Worm (Caenorhabditis elegans) whole organism, young adult: Measurements from ENCODE around the gene Y54G2A.32.
A peak's percentile ranks its signal among the peaks of the same experiment; 100 is the strongest.
"Not testable (repeated sequence)": the region's sequence is repeated elsewhere in the genome, so short reads cannot be mapped to it uniquely, and the experiment has no call there.

Experiments
- B0035.1 ChIP-seq: sonication (generic microtip); optimal IDR thresholded peaks from 2 replicates; lab custom pipeline; 2016; ENCODE audit warnings: missing genetic modification characterization, mild to moderate bottlenecking, missing compliant biosample characterization, missing genotype, missing genetic modification reagents
- B0261.1 ChIP-seq: sonication (generic microtip); optimal IDR thresholded peaks from 2 replicates; lab custom pipeline; 2016; ENCODE audit warnings: mild to moderate bottlenecking, missing genetic modification characterization, moderate library complexity, missing compliant biosample characterization
- C17E4.6 ChIP-seq: fragments of 200-800 bp; sonication (Bioruptor generic); IDR thresholded peaks from 2 replicates; pipeline ENCODE4 v1.3.6; 2022; ENCODE audit warnings: missing genetic modification reagents, missing genetic modification characterization, missing compliant biosample characterization
- F23B12.7 ChIP-seq: sonication (generic microtip); optimal IDR thresholded peaks from 2 replicates; lab custom pipeline; 2017; ENCODE audit warnings: missing genetic modification characterization, mild to moderate bottlenecking, missing compliant biosample characterization, antibody characterized with exemption, moderate library complexity; ENCODE audit not compliant: insufficient read depth
- F39B2.1 ChIP-seq: fragments of 200-800 bp; sonication (Bioruptor generic); IDR thresholded peaks from 2 replicates; pipeline ENCODE4 v1.3.6; 2022; ENCODE audit warnings: missing genetic modification reagents, missing genetic modification characterization, missing compliant biosample characterization
- F49E8.2 ChIP-seq: sonication (generic microtip); optimal IDR thresholded peaks from 3 replicates; lab custom pipeline; 2017; ENCODE audit warnings: missing genetic modification characterization, mild to moderate bottlenecking, missing compliant biosample characterization, antibody characterized with exemption, moderate library complexity; ENCODE audit not compliant: insufficient read depth
- F52B5.7 ChIP-seq: sonication (generic microtip); optimal IDR thresholded peaks from 2 replicates; lab custom pipeline; 2016; ENCODE audit warnings: mild to moderate bottlenecking, missing genetic modification characterization, missing compliant biosample characterization
- F57C9.4 ChIP-seq: sonication (generic microtip); optimal IDR thresholded peaks from 2 replicates; lab custom pipeline; 2017; ENCODE audit warnings: mild to moderate bottlenecking, missing genetic modification characterization, missing compliant biosample characterization
- Y53F4B.3 ChIP-seq: fragments of 200-800 bp; sonication (Bioruptor generic); IDR thresholded peaks from 2 replicates; pipeline ENCODE4 v1.3.6; 2022; ENCODE audit warnings: missing genetic modification reagents, missing genetic modification characterization, missing compliant biosample characterization
- aptf-3 ChIP-seq: fragments of 200-800 bp; sonication (Bioruptor generic); IDR thresholded peaks from 2 replicates; pipeline ENCODE4 v1.3.6; 2022; ENCODE audit warnings: missing genetic modification characterization, missing compliant biosample characterization
- athp-1 ChIP-seq: sonication (generic microtip); optimal IDR thresholded peaks from 2 replicates; lab custom pipeline; 2017; ENCODE audit warnings: mild to moderate bottlenecking, missing genetic modification characterization, missing compliant biosample characterization
- cebp-2 ChIP-seq: fragments of 200-800 bp; sonication (Bioruptor generic); IDR thresholded peaks from 2 replicates; pipeline ENCODE4 v1.3.6; 2022; ENCODE audit warnings: missing genetic modification characterization, missing compliant biosample characterization
- ceh-100 ChIP-seq: fragments of 200-800 bp; sonication (Bioruptor generic); IDR thresholded peaks from 2 replicates; pipeline ENCODE4 v1.3.6; 2022; ENCODE audit warnings: missing genetic modification reagents, missing genetic modification characterization, missing compliant biosample characterization
- efl-1 ChIP-seq: fragments of 150-350 bp; optimal IDR thresholded peaks from 2 replicates; lab custom pipeline; 2014; ENCODE audit warnings: missing biosample characterization, missing genetic modification reagents, missing genetic modification characterization
- ets-4 ChIP-seq: fragments of 200-800 bp; sonication (Bioruptor generic); optimal IDR thresholded peaks from 2 replicates; lab custom pipeline; 2018; ENCODE audit warnings: mild to moderate bottlenecking, missing genetic modification characterization, missing compliant biosample characterization
- gei-17 ChIP-seq: fragments of 200-800 bp; sonication (Bioruptor generic); optimal IDR thresholded peaks from 2 replicates; lab custom pipeline; 2018; ENCODE audit warnings: mild to moderate bottlenecking, missing genetic modification characterization, missing compliant biosample characterization
- him-1 ChIP-seq: sonication (generic microtip); optimal IDR thresholded peaks from 2 replicates; lab custom pipeline; 2016; ENCODE audit warnings: missing genotype, missing genetic modification reagents, missing genetic modification characterization, missing compliant biosample characterization
- hlh-12 ChIP-seq: sonication (generic microtip); optimal IDR thresholded peaks from 2 replicates; lab custom pipeline; 2016; ENCODE audit warnings: missing genetic modification characterization, missing compliant biosample characterization
- hmg-20 ChIP-seq: fragments of 200-800 bp; sonication (Bioruptor generic); IDR thresholded peaks from 2 replicates; pipeline ENCODE4 v1.3.6; 2022; ENCODE audit warnings: missing genetic modification reagents, missing genetic modification characterization, missing compliant biosample characterization
- hsf-1 ChIP-seq: fragments of 200-800 bp; sonication (Bioruptor generic); IDR thresholded peaks from 2 replicates; pipeline ENCODE4 v1.3.6; 2022; ENCODE audit warnings: missing genetic modification reagents, missing genetic modification characterization, missing compliant biosample characterization
- lag-1 ChIP-seq: fragments of 200-800 bp; sonication (Bioruptor generic); IDR thresholded peaks from 2 replicates; pipeline ENCODE4 v1.3.6; 2022; ENCODE audit warnings: missing genetic modification reagents, missing genetic modification characterization, missing compliant biosample characterization
- let-526 ChIP-seq: fragments of 200-800 bp; sonication (Bioruptor generic); IDR thresholded peaks from 2 replicates; pipeline ENCODE4 v1.3.6; 2022; ENCODE audit warnings: missing genetic modification reagents, missing genetic modification characterization, missing compliant biosample characterization
- let-607 ChIP-seq, 2 experiments: fragments of 200-800 bp in 1 of 2; sonication (Bioruptor generic) in 1 of 2; sonication (generic microtip) in 1 of 2; optimal IDR thresholded peaks; 2 replicates each; lab custom pipeline; 2016 to 2018; ENCODE audit warnings: mild to moderate bottlenecking in 2 of 2, missing compliant biosample characterization in 2 of 2, missing genetic modification characterization in 2 of 2, moderate library complexity in 2 of 2, missing genotype in 1 of 2
- lin-54 ChIP-seq: fragments of 200-800 bp; sonication (Bioruptor generic); optimal IDR thresholded peaks from 2 replicates; lab custom pipeline; 2018; ENCODE audit warnings: mild to moderate bottlenecking, missing genetic modification characterization, missing compliant biosample characterization
- lsl-1 ChIP-seq: fragments of 200-800 bp; sonication (Bioruptor generic); optimal IDR thresholded peaks from 2 replicates; lab custom pipeline; 2018; ENCODE audit warnings: mild to moderate bottlenecking, missing genetic modification characterization, moderate library complexity, missing compliant biosample characterization
- lsy-27 ChIP-seq: sonication (generic microtip); optimal IDR thresholded peaks from 2 replicates; lab custom pipeline; 2017; ENCODE audit warnings: missing genetic modification characterization, mild to moderate bottlenecking, missing compliant biosample characterization, antibody characterized with exemption, missing genotype, borderline replicate concordance; ENCODE audit not compliant: insufficient read depth
- mcd-1 ChIP-seq: fragments of 200-800 bp; sonication (Bioruptor generic); IDR thresholded peaks from 2 replicates; pipeline ENCODE4 v1.3.6; 2022; ENCODE audit warnings: missing genetic modification reagents, missing genetic modification characterization, missing compliant biosample characterization
- mxl-1 ChIP-seq: sonication (generic microtip); optimal IDR thresholded peaks from 2 replicates; lab custom pipeline; 2016; ENCODE audit warnings: missing genetic modification characterization, missing compliant biosample characterization
- nfya-2 ChIP-seq: fragments of 200-800 bp; sonication (Bioruptor generic); IDR thresholded peaks from 2 replicates; pipeline ENCODE4 v1.3.6; 2022; ENCODE audit warnings: missing genetic modification reagents, missing genetic modification characterization, missing compliant biosample characterization
- nfyb-1 ChIP-seq: fragments of 200-800 bp; sonication (Bioruptor generic); IDR thresholded peaks from 2 replicates; pipeline ENCODE4 v1.3.6; 2022; ENCODE audit warnings: missing genetic modification reagents, missing genetic modification characterization, missing compliant biosample characterization
- nhr-120 ChIP-seq: fragments of 200-800 bp; sonication (Bioruptor generic); IDR thresholded peaks from 2 replicates; pipeline ENCODE4 v1.3.6; 2022; ENCODE audit warnings: missing genetic modification characterization, missing compliant biosample characterization
- nhr-27 ChIP-seq: fragments of 200-800 bp; sonication (Bioruptor generic); optimal IDR thresholded peaks from 2 replicates; lab custom pipeline; 2018; ENCODE audit warnings: mild to moderate bottlenecking, missing genetic modification characterization, moderate library complexity, missing compliant biosample characterization
- nhr-80 ChIP-seq: sonication (generic microtip); optimal IDR thresholded peaks from 2 replicates; lab custom pipeline; 2016; ENCODE audit warnings: missing genetic modification characterization, missing compliant biosample characterization
- pbrm-1 ChIP-seq: fragments of 200-800 bp; sonication (Bioruptor generic); IDR thresholded peaks from 2 replicates; pipeline ENCODE4 v1.3.6; 2022; ENCODE audit warnings: missing genetic modification reagents, missing genetic modification characterization, missing compliant biosample characterization
- rcor-1 ChIP-seq: fragments of 200-800 bp; sonication (Bioruptor generic); IDR thresholded peaks from 2 replicates; pipeline ENCODE4 v1.3.6; 2022; ENCODE audit warnings: missing genetic modification reagents, missing genetic modification characterization, missing compliant biosample characterization
- repo-1 ChIP-seq: sonication (generic microtip); optimal IDR thresholded peaks from 2 replicates; lab custom pipeline; 2017; ENCODE audit warnings: mild to moderate bottlenecking, missing genetic modification characterization, missing compliant biosample characterization
- rpc-1 ChIP-seq, 2 experiments: fragments of 150-350 bp in 1 of 2; sonication (generic microtip) in 1 of 2; optimal IDR thresholded peaks; 2 replicates each; lab custom pipeline; 2014 to 2018; ENCODE audit warnings: missing biosample characterization in 1 of 2, missing genetic modification characterization in 1 of 2, missing genetic modification reagents in 1 of 2, missing genotype in 1 of 2
- sdz-38 ChIP-seq: sonication (generic microtip); optimal IDR thresholded peaks from 2 replicates; lab custom pipeline; 2016; ENCODE audit warnings: missing genotype, missing genetic modification characterization, missing compliant biosample characterization
- snpc-1.3 ChIP-seq: sonication (generic microtip); optimal IDR thresholded peaks from 2 replicates; lab custom pipeline; 2017; ENCODE audit warnings: missing genetic modification characterization, mild to moderate bottlenecking, missing compliant biosample characterization, antibody characterized with exemption, moderate library complexity, missing genotype, missing genetic modification reagents; ENCODE audit not compliant: insufficient read depth
- tbp1 ChIP-seq: fragments of 200-800 bp; sonication (Bioruptor generic); optimal IDR thresholded peaks from 2 replicates; lab custom pipeline; 2018; ENCODE audit warnings: mild to moderate bottlenecking, missing genetic modification characterization, missing compliant biosample characterization
- tbx-9 ChIP-seq: sonication (generic microtip); optimal IDR thresholded peaks from 2 replicates; lab custom pipeline; 2016; ENCODE audit warnings: borderline replicate concordance, missing genetic modification characterization, inconsistent platforms, missing compliant biosample characterization
- unc-62 ChIP-seq: fragments of 150-350 bp; optimal IDR thresholded peaks from 2 replicates; lab custom pipeline; 2014; ENCODE audit warnings: missing biosample characterization, missing genetic modification reagents, missing genetic modification characterization
- xnd-1 ChIP-seq: sonication (generic microtip); optimal IDR thresholded peaks from 2 replicates; lab custom pipeline; 2016; ENCODE audit warnings: missing genotype, missing genetic modification reagents, missing genetic modification characterization, missing compliant biosample characterization
- ztf-28 ChIP-seq: fragments of 200-800 bp; sonication (Bioruptor generic); IDR thresholded peaks from 2 replicates; pipeline ENCODE4 v1.3.6; 2022; ENCODE audit warnings: missing genetic modification reagents, missing genetic modification characterization, missing compliant biosample characterization
- ztf-6 ChIP-seq: fragments of 200-800 bp; sonication (Bioruptor generic); IDR thresholded peaks from 2 replicates; pipeline ENCODE4 v1.3.6; 2022; ENCODE audit warnings: missing genetic modification reagents, missing genetic modification characterization, missing compliant biosample characterization

Gene Y54G2A.32

DNA sequence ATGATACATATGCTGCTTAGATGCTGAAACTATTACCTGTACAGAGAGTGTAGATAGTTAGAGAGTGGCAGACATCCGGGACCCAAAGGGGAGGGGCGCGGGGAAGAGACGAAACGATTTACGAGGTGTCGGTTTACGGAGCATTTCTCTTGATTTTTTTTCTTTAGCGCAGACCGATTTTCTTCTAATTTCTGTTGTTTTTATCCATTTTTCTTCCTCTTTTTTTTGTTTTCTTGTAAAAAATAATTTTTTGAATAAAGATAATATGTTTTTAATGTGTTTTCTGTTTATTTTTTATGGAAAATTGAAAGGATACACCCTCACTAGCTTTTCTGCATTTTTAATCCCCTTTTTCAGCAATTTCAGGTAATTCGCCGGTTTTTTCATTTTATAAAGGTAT lies 25.9 kb upstream of the Y54G2A.32 start, which contains the start of gene Y54G2A.72:
Y54G2A.72 (plus strand) TSS at position 301 of the 400 bp plus-strand sequence.
- TF ChIP-seq nhr-27 (tag; lab: Kevin White, UChicago); mxl-1 (tag; lab: Kevin White, UChicago); xnd-1: not testable (repeated sequence)
- TF ChIP-seq, all 124 proteins: peak for 0; not testable (repeated sequence) for 124

DNA sequence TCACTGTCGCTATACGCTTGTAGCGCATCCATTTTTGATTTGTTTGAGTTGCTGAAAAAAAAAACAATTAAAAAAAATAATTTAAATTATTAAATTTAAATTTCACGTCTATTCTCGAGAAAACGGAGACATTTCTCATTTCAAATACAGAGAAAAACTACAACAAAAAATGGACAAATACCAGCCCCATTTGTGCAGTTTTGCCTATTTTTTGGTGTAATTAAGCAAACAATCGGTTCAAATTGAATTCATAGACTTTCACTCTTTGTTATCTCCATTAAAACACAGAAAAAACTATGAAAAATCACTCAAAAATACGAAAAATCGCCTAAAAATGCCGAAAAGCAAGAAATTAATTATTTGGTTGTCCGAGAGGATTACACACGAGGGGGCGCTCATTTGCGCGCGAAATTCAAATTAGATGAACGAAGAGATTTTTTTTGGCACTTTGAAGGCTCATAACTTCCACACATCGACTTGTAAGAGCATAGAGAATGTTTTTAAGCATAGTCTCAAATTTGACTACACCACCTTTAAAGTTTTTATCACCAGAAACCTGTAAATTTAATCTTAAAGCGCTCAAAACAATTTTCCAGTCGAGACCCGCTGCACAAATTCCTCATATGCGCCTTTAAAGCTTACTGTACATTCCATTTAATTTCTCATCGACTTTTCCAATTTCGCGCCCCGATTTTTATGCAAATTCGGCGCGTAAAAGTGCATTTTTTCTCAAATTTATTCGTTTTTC lies 20.8 kb upstream of the Y54G2A.32 start, which contains the start of gene Y54G2A.12:
Y54G2A.12 (minus strand) TSS at position 51 of the 748 bp plus-strand sequence.
- TF ChIP-seq sdz-38 (no peak), nfyb-1 (GFP tag; lab: Robert Waterston, UW) (0 out of 2 replicates have a peak, but pooled peaks have one; percentile 23), rcor-1 (peak; percentile 32; the same call in 1 of the 2 replicates), nhr-120 (no peak), mcd-1 (GFP tag; lab: Robert Waterston, UW) (peak; percentile 42), gei-17 (GFP tag; lab: Kevin White, UChicago) (no peak), lin-54 (GFP tag; lab: Kevin White, UChicago) (peak; percentile 89), snpc-1.3 (tag; lab: Kevin White, UChicago) (no peak), C17E4.6 (GFP tag; lab: Robert Waterston, UW) (no peak), F57C9.4 (tag; lab: Kevin White, UChicago) (no peak), tbx-9 (tag; lab: Kevin White, UChicago) (no peak), F23B12.7 (tag; lab: Kevin White, UChicago) (no peak), hsf-1 (GFP tag; lab: Robert Waterston, UW) (peak; percentile 76), Y53F4B.3 (GFP tag; lab: Robert Waterston, UW) (no peak), aptf-3 (GFP tag; lab: Robert Waterston, UW) (no peak), him-1 (tag; lab: Kevin White, UChicago) (no peak), hlh-12 (tag; lab: Kevin White, UChicago) (no peak), unc-62 (GFP tag; lab: Kevin White, UChicago) (no peak), rpc-1 (optimal IDR thresholded peaks at IDR 0.05; lab: Kevin White, UChicago) (no peak), rpc-1 (tag; optimal IDR thresholded peaks at IDR 0.05; lab: Kevin White, UChicago) (no peak), pbrm-1 (GFP tag; lab: Robert Waterston, UW) (0 out of 2 replicates have a peak, but pooled peaks have one; percentile 27), lag-1 (no peak), tbp1 (GFP tag; lab: Kevin White, UChicago) (peak; percentile 38), lsl-1 (GFP tag; lab: Kevin White, UChicago) (peak; percentile 92), F52B5.7 (tag; lab: Kevin White, UChicago) (no peak), let-526 (GFP tag; lab: Robert Waterston, UW) (no peak), ceh-100 (0 out of 2 replicates have a peak, but pooled peaks have one; percentile 19), athp-1 (tag; lab: Kevin White, UChicago) (no peak), F39B2.1 (GFP tag; lab: Robert Waterston, UW) (no peak), B0035.1 (no peak), efl-1 (peak; percentile 94), cebp-2 (GFP tag; lab: Robert Waterston, UW) (no peak), nfya-2 (GFP tag; lab: Robert Waterston, UW) (no peak), ztf-28 (0 out of 2 replicates have a peak, but pooled peaks have one; percentile 66), let-607 (tag; optimal IDR thresholded peaks at IDR 0.05; lab: Kevin White, UChicago) (no peak), B0261.1 (tag; lab: Kevin White, UChicago) (no peak), nhr-80 (no peak), ztf-6 (no peak), lsy-27 (tag; lab: Kevin White, UChicago) (no peak), repo-1 (tag; lab: Kevin White, UChicago) (no peak), ets-4 (GFP tag; lab: Kevin White, UChicago) (no peak), hmg-20 (GFP tag; lab: Robert Waterston, UW) (no peak), F49E8.2 (tag; lab: Kevin White, UChicago) (no peak)
